Fruit fly (Drosophila melanogaster) whole organism, embryonic: ENCODE data around the gene Ostgamma.

Experiments used
- Abd-B ChIP-seq: fragments of 200-800 bp; sonication (Bioruptor generic); optimal IDR thresholded peaks from 2 replicates; lab custom pipeline; 2018; ENCODE audit warnings: missing biosample characterization, mild to moderate bottlenecking, missing genetic modification characterization, moderate library complexity
- CG10462 ChIP-seq: fragments of 200-800 bp; sonication (Bioruptor generic); optimal IDR thresholded peaks from 2 replicates; lab custom pipeline; 2016; ENCODE audit warnings: missing biosample characterization, missing genetic modification characterization
- CG14050 ChIP-seq: fragments of 200-800 bp; sonication (Bioruptor generic); IDR thresholded peaks from 3 replicates; pipeline ENCODE4 v1.3.6; 2022; ENCODE audit warnings: missing biosample characterization, missing genetic modification characterization
- Dip3 ChIP-seq: fragments of 200-800 bp; sonication (Bioruptor generic); optimal IDR thresholded peaks from 3 replicates; lab custom pipeline; 2016; ENCODE audit warnings: missing biosample characterization, missing genetic modification characterization
- GATAe ChIP-seq: fragments of 200-800 bp; sonication (Bioruptor generic); conservative IDR thresholded peaks from 2 replicates; pipeline ENCODE4 v1.3.6; 2022; ENCODE audit warnings: missing biosample characterization, missing genetic modification characterization
- Lhr ChIP-seq: fragments of 200-800 bp; sonication (Bioruptor generic); optimal IDR thresholded peaks from 3 replicates; lab custom pipeline; 2017; ENCODE audit warnings: mild to moderate bottlenecking, missing biosample characterization, missing genetic modification reagents, missing genetic modification characterization
- bbx ChIP-seq: fragments of 200-800 bp; sonication (Bioruptor generic); IDR thresholded peaks from 2 replicates; pipeline ENCODE4 v1.3.6; 2022; ENCODE audit warnings: missing biosample characterization, missing genetic modification characterization; ENCODE audit not compliant: partially characterized antibody
- bigmax ChIP-seq: fragments of 200-800 bp; sonication (Bioruptor generic); optimal IDR thresholded peaks from 2 replicates; lab custom pipeline; 2018; ENCODE audit warnings: missing biosample characterization, mild to moderate bottlenecking, missing genetic modification characterization
- grn ChIP-seq: fragments of 200-800 bp; sonication (Bioruptor generic); optimal IDR thresholded peaks from 3 replicates; lab custom pipeline; 2017; ENCODE audit warnings: missing biosample characterization, missing genetic modification characterization
- hkb ChIP-seq, 2 experiments: fragments of 200-800 bp in 1 of 2; fragments of >200 bp in 1 of 2; sonication (Bioruptor generic) in 1 of 2; IDR thresholded peaks in 1 of 2; optimal IDR thresholded peaks in 1 of 2; 2 replicates each; pipeline versions ENCODE4 v1.3.6 to Lab custom; 2017 to 2022; ENCODE audit warnings: missing biosample characterization in 1 of 2, missing genetic modification characterization in 1 of 2
- luna ChIP-seq: fragments of 200-800 bp; sonication (Bioruptor generic); optimal IDR thresholded peaks from 2 replicates; lab custom pipeline; 2016; ENCODE audit warnings: missing biosample characterization, missing genetic modification characterization
- sd ChIP-seq: fragments of 200-800 bp; sonication (Bioruptor generic); optimal IDR thresholded peaks from 3 replicates; lab custom pipeline; 2018; ENCODE audit warnings: missing biosample characterization, mild to moderate bottlenecking, missing genetic modification characterization, moderate library complexity
- zfh2 ChIP-seq: fragments of 200-800 bp; sonication (Bioruptor generic); optimal IDR thresholded peaks from 2 replicates; lab custom pipeline; 2016; ENCODE audit warnings: missing biosample characterization, missing genetic modification characterization

DNA sequence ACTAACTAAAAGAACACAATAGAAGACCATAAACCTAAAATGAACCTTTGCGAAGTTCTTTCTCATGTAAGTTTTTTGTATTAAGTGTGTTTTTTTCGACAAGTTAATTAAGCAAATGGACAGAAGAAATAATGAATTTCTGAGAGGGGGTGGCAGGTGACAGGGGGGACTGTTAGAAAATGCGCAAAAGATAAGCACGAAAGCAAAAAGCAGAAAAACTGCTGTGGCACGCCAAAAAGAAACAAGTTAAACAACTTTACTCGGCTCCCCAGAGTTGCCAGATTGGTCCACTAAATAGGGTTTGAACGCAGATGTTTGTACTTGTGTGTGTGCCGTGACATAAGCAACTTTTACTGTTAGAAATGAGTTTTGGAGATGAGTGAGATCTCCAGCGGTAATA is 31.1 kb downstream of the Ostgamma start:
- TF ChIP-seq CG10462 (GFP tag; lab: Kevin White, UChicago): no peak
- TF ChIP-seq Lhr (GFP tag; lab: Kevin White, UChicago): no peak
- no peak for TF ChIP-seq luna
- no peak for TF ChIP-seq bigmax (GFP tag; lab: Kevin White, UChicago)
- TF ChIP-seq grn: no peak
- TF ChIP-seq Dip3 (GFP tag; lab: Kevin White, UChicago): no peak
- no peak for TF ChIP-seq hkb (optimal IDR thresholded peaks at IDR 0.05; lab: Kevin White, UChicago)
- no peak for TF ChIP-seq hkb (GFP tag; IDR thresholded peaks at IDR 0.05; lab: Robert Waterston, UW)
- TF ChIP-seq GATAe (GFP tag; lab: Robert Waterston, UW): no peak
- TF ChIP-seq sd (tag; lab: Kevin White, UChicago): peak; percentile 24
- TF ChIP-seq bbx (GFP tag; lab: Robert Waterston, UW): no peak
- no peak for TF ChIP-seq Abd-B
- TF ChIP-seq CG14050 (GFP tag; lab: Robert Waterston, UW): no peak
- no peak for TF ChIP-seq zfh2 (GFP tag; lab: Kevin White, UChicago)
